Worm (Caenorhabditis elegans) whole organism, young adult: ENCODE measurements around the gene srh-138.

Source experiments
- F10E7.11 ChIP-seq: sonication (generic microtip); optimal IDR thresholded peaks from 2 replicates; lab custom pipeline; 2017; ENCODE audit warnings: mild to moderate bottlenecking, missing genetic modification characterization, moderate library complexity, missing compliant biosample characterization
- F37B4.10 ChIP-seq: fragments of 200-800 bp; sonication (Bioruptor generic); IDR thresholded peaks from 2 replicates; pipeline ENCODE4 v1.3.6; 2022; ENCODE audit warnings: missing genetic modification characterization, missing compliant biosample characterization
- ceh-58 ChIP-seq: fragments of 200-800 bp; sonication (Bioruptor generic); IDR thresholded peaks from 2 replicates; pipeline ENCODE4 v1.3.6; 2022; ENCODE audit warnings: missing genetic modification characterization, missing compliant biosample characterization
- lsl-1 ChIP-seq: fragments of 200-800 bp; sonication (Bioruptor generic); optimal IDR thresholded peaks from 2 replicates; lab custom pipeline; 2018; ENCODE audit warnings: mild to moderate bottlenecking, missing genetic modification characterization, moderate library complexity, missing compliant biosample characterization

DNA sequence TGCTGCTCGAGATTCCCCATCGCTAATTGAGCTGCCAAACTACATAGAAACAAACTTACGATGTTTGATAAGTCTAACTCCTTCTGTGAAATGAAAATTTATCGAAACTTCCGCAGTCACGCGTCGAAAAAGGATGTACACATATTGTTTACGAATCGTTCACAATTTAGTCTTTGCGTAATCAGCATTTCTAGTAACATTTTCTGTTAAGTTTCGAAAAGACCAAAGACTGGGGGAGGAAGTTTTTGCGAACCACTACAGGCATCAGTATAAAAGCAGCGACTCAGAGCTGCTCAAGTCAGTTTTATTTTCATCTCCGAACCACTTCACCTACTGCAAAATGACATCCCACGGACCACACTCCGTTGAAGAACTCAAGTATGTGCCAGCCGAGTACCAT lies 17.4 kb upstream of the srh-138 start, which contains the start of gene sqst-4:
- TF ChIP-seq ceh-58 (no peak), F37B4.10 (GFP tag; lab: Robert Waterston, UW) (no peak), F10E7.11 (tag; lab: Kevin White, UChicago) (no peak), lsl-1 (no peak)
